Worm (Caenorhabditis elegans): ENCODE results near the gene grd-12.
A peak's percentile ranks its signal among the peaks of the same experiment; 100 is the strongest.

The grd-12 gene

DNA sequence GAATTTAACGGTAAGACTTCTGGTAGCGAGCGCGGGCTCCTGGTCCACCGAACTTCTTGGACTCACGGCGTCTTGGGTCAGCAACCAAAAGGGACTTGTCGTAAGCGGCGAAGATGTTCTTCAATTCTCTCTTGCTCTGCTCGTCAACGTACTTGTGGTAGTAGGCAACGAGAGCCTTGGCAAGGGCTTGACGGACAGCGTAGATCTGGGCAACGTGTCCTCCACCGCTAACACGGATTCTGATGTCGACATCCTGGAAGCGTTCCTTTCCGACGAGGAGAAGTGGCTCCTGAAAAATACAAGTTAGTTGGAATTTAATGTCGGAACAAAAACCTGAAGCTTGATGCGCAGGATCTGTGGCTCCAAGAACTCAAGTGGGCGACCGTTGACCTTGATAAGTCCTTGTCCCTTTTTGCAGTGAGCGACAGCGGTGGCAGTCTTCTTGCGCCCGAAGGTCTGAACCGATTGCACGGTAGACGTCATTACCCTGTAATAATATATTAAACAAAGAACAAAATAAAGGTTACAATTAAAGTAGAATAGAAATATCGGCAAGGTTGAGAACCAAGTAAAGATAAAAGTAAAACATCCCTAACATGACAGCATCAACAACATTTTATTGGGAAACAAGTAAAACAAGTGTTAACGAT is 21.9 kb downstream of the grd-12 start, which contains the start of gene rps-16 (continued):
- peak; percentile 10; the same call in 1 of the 2 replicates for TF ChIP-seq snpc-1.2 (GFP tag; IDR thresholded peaks at IDR 0.05)
- peak; percentile 32 for TF ChIP-seq nhr-25 (tag; optimal IDR thresholded peaks at IDR 0.05; ENCODE audit: borderline replicate concordance, insufficient read depth)
- TF ChIP-seq egl-27 (tag; optimal IDR thresholded peaks at IDR 0.05), result no peak
- TF ChIP-seq nhr-42 (GFP tag; IDR thresholded peaks at IDR 0.05), result no peak
- no peak for TF ChIP-seq tra-1 (GFP tag; IDR thresholded peaks at IDR 0.05)

DNA sequence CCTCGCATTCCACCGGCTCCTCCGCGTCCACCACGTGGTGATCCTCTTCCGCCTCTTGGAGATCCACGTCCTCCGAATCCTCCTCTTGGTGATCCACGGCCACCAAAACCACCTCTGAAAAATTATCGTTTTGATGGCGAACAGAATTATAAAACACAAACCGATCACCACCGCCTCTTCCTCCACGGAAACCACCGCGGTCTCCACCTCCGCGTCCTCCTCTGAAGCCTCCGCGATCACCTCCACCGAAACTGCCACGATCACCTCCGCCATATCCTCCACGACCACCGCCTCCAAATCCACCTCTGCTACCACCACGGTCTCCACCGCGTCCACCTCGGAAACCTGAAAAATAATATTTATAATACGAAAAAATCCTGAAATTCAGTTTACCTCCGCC is 23.2 kb downstream of the grd-12 start:
- TF ChIP-seq aha-1 (tag), result peak; percentile 99
- no peak for TF ChIP-seq ZK337.2 (GFP tag; IDR thresholded peaks at IDR 0.05)
- TF ChIP-seq set-16 (GFP tag; IDR thresholded peaks at IDR 0.05), result peak; percentile 90
- no peak for TF ChIP-seq vab-7 (GFP tag; IDR thresholded peaks at IDR 0.05)

DNA sequence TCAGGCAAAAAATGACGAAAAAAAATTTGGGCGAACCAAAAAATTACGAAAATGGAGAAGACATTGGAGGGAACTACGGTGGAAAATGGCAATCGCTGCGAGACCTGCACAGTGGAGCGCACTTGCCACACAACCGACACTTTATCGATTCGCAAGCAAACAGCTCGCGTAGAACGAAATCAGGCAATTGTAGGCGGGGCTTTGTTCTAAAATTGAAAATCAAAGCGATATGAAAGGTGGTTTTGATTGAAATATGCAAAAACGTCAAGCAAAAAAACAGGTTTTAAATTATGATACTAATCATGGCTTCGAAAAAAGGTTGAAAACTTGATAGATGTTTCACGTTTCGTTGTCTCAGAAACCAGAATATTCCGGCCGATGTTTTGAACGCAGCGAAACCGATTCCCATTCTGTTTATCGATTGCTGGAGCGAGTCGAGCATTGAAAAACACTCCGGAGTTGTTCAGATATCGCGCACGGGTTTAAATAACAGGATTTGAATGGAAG is 23.9 kb downstream of the grd-12 start, which contains the start of the genes fib-1 and mut-15:
Gene fib-1, minus strand, starts transcription at position 40 of the 507 bp plus-strand sequence.
Gene mut-15, plus strand, starts transcription at position 360 of the 507 bp plus-strand sequence.
- TF ChIP-seq T20F7.1 (GFP tag; optimal IDR thresholded peaks at IDR 0.05) (peak; percentile 91), zip-11 (GFP tag; IDR thresholded peaks at IDR 0.05) (no peak), snpc-4 (tag; optimal IDR thresholded peaks at IDR 0.05) (no peak), dmd-8 (GFP tag; IDR thresholded peaks at IDR 0.05) (no peak), vab-7 (GFP tag; IDR thresholded peaks at IDR 0.05) (peak; percentile 60; the same call in 1 of the 2 replicates), mdt-29 (GFP tag; IDR thresholded peaks at IDR 0.05) (0 out of 2 replicates have a peak, but pooled peaks have one; percentile 33), Y5F2A.4 (GFP tag; optimal IDR thresholded peaks at IDR 0.05) (no peak), ceh-28 (tag; optimal IDR thresholded peaks at IDR 0.05) (peak; percentile 71), nhr-237 (tag; optimal IDR thresholded peaks at IDR 0.05) (no peak), mxl-2 (GFP tag; conservative IDR thresholded peaks at IDR 0.05) (no peak), ces-1 (GFP tag; optimal IDR thresholded peaks at IDR 0.05) (no peak), dpl-1 (GFP tag; optimal IDR thresholded peaks at IDR 0.05) (peak; percentile 81), nhr-28 (tag; optimal IDR thresholded peaks at IDR 0.05) (peak; percentile 74), ama-1 (optimal IDR thresholded peaks at IDR 0.05) (no peak), mxl-3 (GFP tag; optimal IDR thresholded peaks at IDR 0.05) (peak; percentile 78), lim-7 (GFP tag; IDR thresholded peaks at IDR 0.05) (no peak), egl-27 (tag; optimal IDR thresholded peaks at IDR 0.05) (peak; percentile 54), fkh-10 (GFP tag; optimal IDR thresholded peaks at IDR 0.05) (peak; percentile 86), spr-1 (tag; optimal IDR thresholded peaks at IDR 0.05) (peak; percentile 71), skn-1 (tag; optimal IDR thresholded peaks at IDR 0.05) (no peak), nhr-41 (GFP tag; IDR thresholded peaks at IDR 0.05) (no peak), duxl-1 (tag; optimal IDR thresholded peaks at IDR 0.05; ENCODE audit: poor library complexity) (peak; percentile 62), nhr-111 (GFP tag; optimal IDR thresholded peaks at IDR 0.05) (no peak), nhr-25 (tag; optimal IDR thresholded peaks at IDR 0.05; ENCODE audit: borderline replicate concordance, insufficient read depth) (peak; percentile 73), lin-1 (GFP tag; IDR thresholded peaks at IDR 0.05) (no peak), nhr-10 (tag; optimal IDR thresholded peaks at IDR 0.05) (no peak), zfp-3 (GFP tag; conservative IDR thresholded peaks at IDR 0.05) (no peak), sdz-12 (GFP tag; optimal IDR thresholded peaks at IDR 0.05) (no peak), nhr-42 (GFP tag; IDR thresholded peaks at IDR 0.05) (peak; percentile 89; the same call in 1 of the 2 replicates), ceh-32 (tag; optimal IDR thresholded peaks at IDR 0.05; ENCODE audit: poor library complexity) (no peak), daf-8 (GFP tag; IDR thresholded peaks at IDR 0.05) (no peak), hif-1 (tag; optimal IDR thresholded peaks at IDR 0.05) (peak in 1 of 2 experiments; percentile 91), aly-2 (tag; optimal IDR thresholded peaks at IDR 0.05) (no peak), F49E8.2 (tag; optimal IDR thresholded peaks at IDR 0.05; ENCODE audit: borderline replicate concordance) (peak; percentile 48), tag-97 (GFP tag; IDR thresholded peaks at IDR 0.05) (no peak), saeg-2 (GFP tag; IDR thresholded peaks at IDR 0.05) (no peak), gei-8 (GFP tag; optimal IDR thresholded peaks at IDR 0.05) (no peak), mes-2 (tag; optimal IDR thresholded peaks at IDR 0.05; ENCODE audit: poor library complexity, severe bottlenecking) (peak; percentile 96), tra-1 (GFP tag; IDR thresholded peaks at IDR 0.05) (peak; percentile 67), F37D6.2 (tag; optimal IDR thresholded peaks at IDR 0.05) (peak; percentile 67), lsy-2 (tag; optimal IDR thresholded peaks at IDR 0.05) (peak; percentile 89 to 97)
